Fruit fly (Drosophila melanogaster) S2 (cell line): ENCODE data around the gene Ugt301D1.

Source experiments
- CG8478 ChIP-seq: fragments of >200 bp; optimal IDR thresholded peaks from 2 replicates; lab custom pipeline; 2018
- CTCF ChIP-seq, 2 experiments: fragments of >200 bp; optimal IDR thresholded peaks; 2 replicates each; lab custom pipeline; 2018

dm6 chr2L:18556384-18556783 is 47.0 kb downstream of the Ugt301D1 start:
- TF ChIP-seq CG8478 (lab: Kevin White, UChicago) (no peak), CTCF (optimal IDR thresholded peaks at IDR 0.05; lab: Kevin White, UChicago) (no peak)
